Worm (Caenorhabditis elegans) whole organism, young adult: ENCODE data around the gene mop-25.1.

ENCODE experiments used
- B0035.1 ChIP-seq: sonication (generic microtip); optimal IDR thresholded peaks from 2 replicates; lab custom pipeline; 2016; ENCODE audit warnings: missing genetic modification characterization, mild to moderate bottlenecking, missing compliant biosample characterization, missing genotype, missing genetic modification reagents
- K12H6.12 ChIP-seq: fragments of 200-800 bp; sonication (Bioruptor generic); optimal IDR thresholded peaks from 2 replicates; lab custom pipeline; 2018; ENCODE audit warnings: mild to moderate bottlenecking, missing genetic modification characterization, missing compliant biosample characterization
- T26A5.8 ChIP-seq: sonication (generic microtip); optimal IDR thresholded peaks from 2 replicates; lab custom pipeline; 2016; ENCODE audit warnings: missing genetic modification characterization, missing compliant biosample characterization
- Y67H2A.10 ChIP-seq: fragments of 200-800 bp; sonication (Bioruptor generic); conservative IDR thresholded peaks from 2 replicates; pipeline ENCODE4 v1.3.6; 2022; ENCODE audit warnings: missing genetic modification reagents, missing genetic modification characterization, missing compliant biosample characterization
- Y95B8A.8 ChIP-seq: fragments of 200-800 bp; sonication (Bioruptor generic); IDR thresholded peaks from 2 replicates; pipeline ENCODE4 v1.3.6; 2022; ENCODE audit warnings: missing genetic modification reagents, missing genetic modification characterization, missing compliant biosample characterization
- aptf-2 ChIP-seq: fragments of 200-800 bp; sonication (Bioruptor generic); conservative IDR thresholded peaks from 2 replicates; pipeline ENCODE4 v1.3.6; 2022; ENCODE audit warnings: missing genetic modification reagents, missing genetic modification characterization, missing compliant biosample characterization
- aptf-3 ChIP-seq: fragments of 200-800 bp; sonication (Bioruptor generic); IDR thresholded peaks from 2 replicates; pipeline ENCODE4 v1.3.6; 2022; ENCODE audit warnings: missing genetic modification characterization, missing compliant biosample characterization
- atf-7 ChIP-seq: sonication (generic microtip); optimal IDR thresholded peaks from 2 replicates; lab custom pipeline; 2017; ENCODE audit warnings: mild to moderate bottlenecking, missing genetic modification characterization, missing compliant biosample characterization
- attf-6 ChIP-seq: fragments of 200-800 bp; sonication (Bioruptor generic); IDR thresholded peaks from 2 replicates; pipeline ENCODE4 v1.3.6; 2022; ENCODE audit warnings: missing genetic modification reagents, missing genetic modification characterization, missing compliant biosample characterization
- ccch-3 ChIP-seq: fragments of 200-800 bp; sonication (Bioruptor generic); optimal IDR thresholded peaks from 2 replicates; lab custom pipeline; 2018; ENCODE audit warnings: mild to moderate bottlenecking, missing genetic modification characterization, missing compliant biosample characterization
- cebp-1 ChIP-seq, 2 experiments: fragments of 200-800 bp in 1 of 2; sonication (Bioruptor generic) in 1 of 2; sonication (generic microtip) in 1 of 2; IDR thresholded peaks in 1 of 2; optimal IDR thresholded peaks in 1 of 2; 2 replicates each; pipeline versions ENCODE4 v1.3.6 to Lab custom; 2017 to 2022; ENCODE audit warnings: missing compliant biosample characterization in 2 of 2, missing genetic modification characterization in 2 of 2, mild to moderate bottlenecking in 1 of 2, missing genetic modification reagents in 1 of 2, moderate library complexity in 1 of 2
- ceh-27 ChIP-seq: fragments of 200-800 bp; sonication (Bioruptor generic); optimal IDR thresholded peaks from 2 replicates; lab custom pipeline; 2018; ENCODE audit warnings: mild to moderate bottlenecking, missing genetic modification characterization, moderate library complexity, missing compliant biosample characterization
- ceh-91 ChIP-seq: fragments of 200-800 bp; sonication (Bioruptor generic); IDR thresholded peaks from 2 replicates; pipeline ENCODE4 v1.3.6; 2022; ENCODE audit warnings: missing genetic modification reagents, missing genetic modification characterization, missing compliant biosample characterization
- die-1 ChIP-seq: sonication (generic microtip); optimal IDR thresholded peaks from 2 replicates; lab custom pipeline; 2016; ENCODE audit warnings: missing genotype, mild to moderate bottlenecking, missing genetic modification characterization, missing compliant biosample characterization
- dox-1 ChIP-seq: fragments of 200-800 bp; sonication (Bioruptor generic); IDR thresholded peaks from 2 replicates; pipeline ENCODE4 v1.3.6; 2022; ENCODE audit warnings: missing genetic modification reagents, missing genetic modification characterization, missing compliant biosample characterization
- egl-18 ChIP-seq: fragments of 200-800 bp; sonication (Bioruptor generic); IDR thresholded peaks from 2 replicates; pipeline ENCODE4 v1.3.6; 2022; ENCODE audit warnings: missing genetic modification reagents, missing genetic modification characterization, missing compliant biosample characterization
- ekl-4 ChIP-seq: fragments of 200-800 bp; sonication (Bioruptor generic); IDR thresholded peaks from 2 replicates; pipeline ENCODE4 v1.3.6; 2022; ENCODE audit warnings: missing genetic modification reagents, missing genetic modification characterization, missing compliant biosample characterization
- fkh-3 ChIP-seq: sonication (generic microtip); optimal IDR thresholded peaks from 2 replicates; lab custom pipeline; 2016; ENCODE audit warnings: mild to moderate bottlenecking, missing genetic modification characterization, missing compliant biosample characterization
- hmg-20 ChIP-seq: fragments of 200-800 bp; sonication (Bioruptor generic); IDR thresholded peaks from 2 replicates; pipeline ENCODE4 v1.3.6; 2022; ENCODE audit warnings: missing genetic modification reagents, missing genetic modification characterization, missing compliant biosample characterization
- lag-1 ChIP-seq: fragments of 200-800 bp; sonication (Bioruptor generic); IDR thresholded peaks from 2 replicates; pipeline ENCODE4 v1.3.6; 2022; ENCODE audit warnings: missing genetic modification reagents, missing genetic modification characterization, missing compliant biosample characterization
- lin-26 ChIP-seq: fragments of 200-800 bp; sonication (Bioruptor generic); IDR thresholded peaks from 2 replicates; pipeline ENCODE4 v1.3.6; 2022; ENCODE audit warnings: missing genetic modification reagents, missing genetic modification characterization, missing compliant biosample characterization
- lin-54 ChIP-seq: fragments of 200-800 bp; sonication (Bioruptor generic); optimal IDR thresholded peaks from 2 replicates; lab custom pipeline; 2018; ENCODE audit warnings: mild to moderate bottlenecking, missing genetic modification characterization, missing compliant biosample characterization
- lir-1 ChIP-seq: fragments of 200-800 bp; sonication (Bioruptor generic); conservative IDR thresholded peaks from 2 replicates; pipeline ENCODE4 v1.3.6; 2022; ENCODE audit warnings: missing genetic modification reagents, missing genetic modification characterization, missing compliant biosample characterization
- lsl-1 ChIP-seq: fragments of 200-800 bp; sonication (Bioruptor generic); optimal IDR thresholded peaks from 2 replicates; lab custom pipeline; 2018; ENCODE audit warnings: mild to moderate bottlenecking, missing genetic modification characterization, moderate library complexity, missing compliant biosample characterization
- lsy-27 ChIP-seq: sonication (generic microtip); optimal IDR thresholded peaks from 2 replicates; lab custom pipeline; 2017; ENCODE audit warnings: missing genetic modification characterization, mild to moderate bottlenecking, missing compliant biosample characterization, antibody characterized with exemption, missing genotype, borderline replicate concordance; ENCODE audit not compliant: insufficient read depth
- madf-6 ChIP-seq: fragments of 200-800 bp; sonication (Bioruptor generic); IDR thresholded peaks from 2 replicates; pipeline ENCODE4 v1.3.6; 2022; ENCODE audit warnings: missing genetic modification reagents, missing genetic modification characterization, missing compliant biosample characterization
- madf-8 ChIP-seq: fragments of 200-800 bp; sonication (Bioruptor generic); conservative IDR thresholded peaks from 2 replicates; pipeline ENCODE4 v1.3.6; 2022; ENCODE audit warnings: missing genetic modification reagents, missing genetic modification characterization, missing compliant biosample characterization
- nhr-80 ChIP-seq: sonication (generic microtip); optimal IDR thresholded peaks from 2 replicates; lab custom pipeline; 2016; ENCODE audit warnings: missing genetic modification characterization, missing compliant biosample characterization
- nhr-90 ChIP-seq: sonication (generic microtip); optimal IDR thresholded peaks from 2 replicates; lab custom pipeline; 2016; ENCODE audit warnings: missing genotype, mild to moderate bottlenecking, missing genetic modification characterization, missing compliant biosample characterization
- somi-1 ChIP-seq: fragments of 200-800 bp; sonication (Bioruptor generic); optimal IDR thresholded peaks from 2 replicates; lab custom pipeline; 2018; ENCODE audit warnings: mild to moderate bottlenecking, missing genetic modification characterization, missing compliant biosample characterization
- tbp1 ChIP-seq: fragments of 200-800 bp; sonication (Bioruptor generic); optimal IDR thresholded peaks from 2 replicates; lab custom pipeline; 2018; ENCODE audit warnings: mild to moderate bottlenecking, missing genetic modification characterization, missing compliant biosample characterization
- tbx-9 ChIP-seq: sonication (generic microtip); optimal IDR thresholded peaks from 2 replicates; lab custom pipeline; 2016; ENCODE audit warnings: borderline replicate concordance, missing genetic modification characterization, inconsistent platforms, missing compliant biosample characterization
- unc-130 ChIP-seq: sonication (generic microtip); optimal IDR thresholded peaks from 2 replicates; lab custom pipeline; 2016; ENCODE audit warnings: missing genetic modification reagents, missing genetic modification characterization, missing compliant biosample characterization
- unc-62 ChIP-seq: fragments of 150-350 bp; optimal IDR thresholded peaks from 2 replicates; lab custom pipeline; 2014; ENCODE audit warnings: missing biosample characterization, missing genetic modification reagents, missing genetic modification characterization
- xnd-1 ChIP-seq: sonication (generic microtip); optimal IDR thresholded peaks from 2 replicates; lab custom pipeline; 2016; ENCODE audit warnings: missing genotype, missing genetic modification reagents, missing genetic modification characterization, missing compliant biosample characterization
- ztf-25 ChIP-seq: fragments of 200-800 bp; sonication (Bioruptor generic); IDR thresholded peaks from 2 replicates; pipeline ENCODE4 v1.3.6; 2022; ENCODE audit warnings: missing genetic modification reagents, missing genetic modification characterization, missing compliant biosample characterization
- ztf-26 ChIP-seq: sonication (generic microtip); optimal IDR thresholded peaks from 2 replicates; lab custom pipeline; 2017; ENCODE audit warnings: missing genetic modification characterization, missing compliant biosample characterization
- ztf-6 ChIP-seq: fragments of 200-800 bp; sonication (Bioruptor generic); IDR thresholded peaks from 2 replicates; pipeline ENCODE4 v1.3.6; 2022; ENCODE audit warnings: missing genetic modification reagents, missing genetic modification characterization, missing compliant biosample characterization

The mop-25.1 gene

DNA sequence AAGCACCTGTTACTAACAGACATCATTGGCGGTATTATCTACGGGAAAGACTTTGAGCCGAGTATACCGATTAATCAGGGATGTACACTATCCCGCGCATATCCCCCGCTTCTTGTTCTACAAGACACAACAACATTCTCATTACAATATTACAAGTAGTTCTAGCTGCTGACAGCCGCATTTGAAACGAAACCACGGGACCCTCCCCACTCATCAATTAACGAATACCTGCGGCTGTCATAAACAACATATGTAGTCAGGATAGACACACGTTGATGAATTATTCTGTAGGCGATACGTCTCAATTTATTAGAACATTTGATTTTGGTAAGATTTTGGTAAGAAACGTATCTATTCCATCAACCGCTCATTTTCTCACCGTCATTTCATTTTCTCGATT lies 35.3 kb upstream of the mop-25.1 start:
- TF ChIP-seq lsl-1 (GFP tag; lab: Kevin White, UChicago): no peak
- TF ChIP-seq nhr-90 (tag; lab: Kevin White, UChicago): no peak
- no peak for TF ChIP-seq Y67H2A.10 (GFP tag; lab: Robert Waterston, UW)
- TF ChIP-seq hmg-20 (GFP tag; lab: Robert Waterston, UW): no peak
- no peak for TF ChIP-seq fkh-3 (tag; lab: Kevin White, UChicago)
- no peak for TF ChIP-seq Y95B8A.8 (GFP tag; lab: Robert Waterston, UW)
- TF ChIP-seq madf-8 (GFP tag; lab: Robert Waterston, UW): no peak
- no peak for TF ChIP-seq lin-26 (GFP tag; lab: Robert Waterston, UW)
- no peak for TF ChIP-seq cebp-1 (GFP tag; IDR thresholded peaks at IDR 0.05; lab: Robert Waterston, UW)
- TF ChIP-seq cebp-1 (tag; optimal IDR thresholded peaks at IDR 0.05; lab: Kevin White, UChicago): no peak
- TF ChIP-seq ccch-3 (GFP tag; lab: Kevin White, UChicago): no peak
- no peak for TF ChIP-seq atf-7
- no peak for TF ChIP-seq tbp1 (GFP tag; lab: Kevin White, UChicago)
- no peak for TF ChIP-seq lsy-27 (tag; lab: Kevin White, UChicago)

DNA sequence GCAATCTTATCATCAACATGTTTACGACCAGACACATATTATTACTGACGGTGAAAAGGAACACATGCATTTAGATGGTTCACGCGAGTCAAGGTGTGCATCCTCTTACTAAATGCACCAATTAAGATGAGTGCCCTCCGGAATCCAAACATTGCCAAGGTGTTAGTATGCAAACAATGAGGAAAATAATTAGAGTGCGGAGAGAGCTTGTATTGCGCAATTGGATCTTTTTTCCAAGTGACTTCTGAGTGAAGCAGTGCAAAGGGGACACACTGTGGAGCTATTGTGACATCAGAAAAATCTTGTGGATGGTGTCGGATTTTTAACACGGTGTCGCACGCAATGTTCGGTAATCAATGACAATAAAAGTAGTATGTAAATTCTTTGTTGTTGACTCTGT lies 34.7 kb upstream of the mop-25.1 start:
- TF ChIP-seq tbx-9 (tag; lab: Kevin White, UChicago) (no peak), dox-1 (no peak), lag-1 (GFP tag; lab: Robert Waterston, UW) (no peak), lir-1 (no peak), aptf-2 (no peak), madf-6 (GFP tag; lab: Robert Waterston, UW) (no peak), die-1 (no peak), lin-54 (GFP tag; lab: Kevin White, UChicago) (no peak), somi-1 (GFP tag; lab: Kevin White, UChicago) (no peak), ceh-91 (GFP tag; lab: Robert Waterston, UW) (no peak), T26A5.8 (tag; lab: Kevin White, UChicago) (no peak), ztf-6 (GFP tag; lab: Robert Waterston, UW) (no peak), ztf-26 (no peak)

DNA sequence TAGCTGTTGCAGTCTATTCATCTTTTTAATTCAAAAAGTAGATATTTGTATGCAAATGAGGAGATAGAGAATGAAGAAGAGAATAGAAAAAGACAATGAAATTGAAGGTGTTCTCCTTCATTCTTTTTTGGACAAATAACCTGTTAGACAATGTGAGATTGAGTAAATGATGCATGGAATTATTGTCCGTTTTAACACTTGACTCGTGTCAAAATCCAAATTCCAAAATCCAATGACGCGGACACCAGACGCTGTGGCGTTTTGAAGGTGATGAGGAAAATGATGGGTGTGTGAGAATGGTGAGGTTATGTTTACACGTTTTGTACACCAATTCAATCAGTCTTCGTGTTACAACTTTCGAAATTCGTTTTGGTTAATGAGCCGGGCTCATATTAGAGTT lies 32.9 kb upstream of the mop-25.1 start:
- TF ChIP-seq ceh-27 (GFP tag; lab: Kevin White, UChicago): no peak
- TF ChIP-seq Y95B8A.8 (GFP tag; lab: Robert Waterston, UW): no peak
- no peak for TF ChIP-seq nhr-80 (tag; lab: Kevin White, UChicago)
- no peak for TF ChIP-seq aptf-3 (GFP tag; lab: Robert Waterston, UW)
- TF ChIP-seq attf-6 (GFP tag; lab: Robert Waterston, UW): no peak
- TF ChIP-seq K12H6.12: no peak
- no peak for TF ChIP-seq ekl-4
- no peak for TF ChIP-seq xnd-1
- TF ChIP-seq ztf-25: no peak
- TF ChIP-seq hmg-20 (GFP tag; lab: Robert Waterston, UW): no peak
- no peak for TF ChIP-seq B0035.1 (tag; lab: Kevin White, UChicago)
- TF ChIP-seq unc-62 (GFP tag; lab: Kevin White, UChicago): no peak
- no peak for TF ChIP-seq egl-18 (GFP tag; lab: Robert Waterston, UW)
- no peak for TF ChIP-seq tbx-9 (tag; lab: Kevin White, UChicago)
- no peak for TF ChIP-seq unc-130 (GFP tag; lab: Kevin White, UChicago)
